Worm (Caenorhabditis elegans): ENCODE measurements around the gene C16E9.2.

Gene C16E9.2

ce11 chrX:6970134-6970533, 34.6 kb downstream of the C16E9.2 start:
- TF ChIP-seq mef-2 (tag; optimal IDR thresholded peaks at IDR 0.05) = no peak
- no peak for TF ChIP-seq nhr-11 (tag; optimal IDR thresholded peaks at IDR 0.05)
- peak; percentile 30 for TF ChIP-seq lin-14 (GFP tag; optimal IDR thresholded peaks at IDR 0.05)
- no peak for TF ChIP-seq unc-30 (tag; optimal IDR thresholded peaks at IDR 0.05)
- no peak for TF ChIP-seq nhr-90 (tag; optimal IDR thresholded peaks at IDR 0.05; ENCODE audit: poor library complexity)

DNA sequence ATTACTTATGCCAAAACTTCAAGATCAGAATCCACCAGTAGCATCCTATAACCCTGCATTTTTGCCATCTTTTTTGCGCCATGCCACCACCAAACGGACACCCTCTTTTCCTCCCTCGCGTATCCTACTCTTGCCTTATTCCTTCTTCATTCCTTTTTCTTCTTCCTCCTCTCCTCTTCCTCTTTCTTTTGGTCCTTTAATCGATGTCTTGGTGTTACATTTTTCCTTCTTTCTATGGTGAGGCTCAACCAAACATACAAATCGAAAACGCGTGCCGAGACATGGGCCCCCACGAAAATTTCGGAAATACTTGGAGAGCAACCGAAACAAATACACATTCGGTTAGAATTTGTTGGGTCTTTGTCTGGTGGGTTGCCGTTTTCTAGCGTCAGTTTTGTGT, 35.8 kb downstream of the C16E9.2 start:
- no peak for TF ChIP-seq swsn-7 (tag; optimal IDR thresholded peaks at IDR 0.05)
- TF ChIP-seq lsy-2 (tag; optimal IDR thresholded peaks at IDR 0.05) = no peak
- no peak for TF ChIP-seq efl-1 (optimal IDR thresholded peaks at IDR 0.05)
- TF ChIP-seq efl-1 (GFP tag; optimal IDR thresholded peaks at IDR 0.05 in 1 of 2) = peak in 1 of 2 experiments; percentile 83
- no peak for TF ChIP-seq zip-4 (GFP tag; optimal IDR thresholded peaks at IDR 0.05)
- TF ChIP-seq nhr-11 (tag; optimal IDR thresholded peaks at IDR 0.05) = no peak
- peak; percentile 69 for TF ChIP-seq lin-14 (GFP tag; optimal IDR thresholded peaks at IDR 0.05)
- peak in 1 of 3 experiments; percentile 19 for TF ChIP-seq ceh-82 (tag; optimal IDR thresholded peaks at IDR 0.05)
- TF ChIP-seq ceh-8 (GFP tag; optimal IDR thresholded peaks at IDR 0.05) = no peak
- no peak for TF ChIP-seq alr-1 (tag; optimal IDR thresholded peaks at IDR 0.05; ENCODE audit: borderline replicate concordance)
- TF ChIP-seq nhr-71 (tag; optimal IDR thresholded peaks at IDR 0.05) = no peak
- no peak for TF ChIP-seq zag-1 (tag; optimal IDR thresholded peaks at IDR 0.05)
- TF ChIP-seq ama-1 (optimal IDR thresholded peaks at IDR 0.05) = no peak
- no peak for TF ChIP-seq dsc-1 (tag; optimal IDR thresholded peaks at IDR 0.05)
- TF ChIP-seq dpl-1 (GFP tag; optimal IDR thresholded peaks at IDR 0.05) = no peak
- no peak for TF ChIP-seq unc-62 (GFP tag; optimal IDR thresholded peaks at IDR 0.05)
- no peak for TF ChIP-seq nhr-77 (tag; optimal IDR thresholded peaks at IDR 0.05)
- no peak for TF ChIP-seq tbx-2 (tag; optimal IDR thresholded peaks at IDR 0.05)
- TF ChIP-seq sox-4 (tag; optimal IDR thresholded peaks at IDR 0.05) = no peak
- TF ChIP-seq hlh-4 (tag; optimal IDR thresholded peaks at IDR 0.05) = no peak
- no peak for TF ChIP-seq elt-3 (tag; optimal IDR thresholded peaks at IDR 0.05)
- TF ChIP-seq xbp-1 (tag; optimal IDR thresholded peaks at IDR 0.05) = no peak
- no peak for TF ChIP-seq lin-15B (tag; optimal IDR thresholded peaks at IDR 0.05)
- TF ChIP-seq aly-2 (tag; optimal IDR thresholded peaks at IDR 0.05) = no peak
- no peak for TF ChIP-seq pqm-1 (tag; optimal IDR thresholded peaks at IDR 0.05)
- no peak for TF ChIP-seq mab-9 (GFP tag; IDR thresholded peaks at IDR 0.05)
- no peak for TF ChIP-seq fos-1 (tag; optimal IDR thresholded peaks at IDR 0.05)
- no peak for TF ChIP-seq Y116A8C.19 (tag; optimal IDR thresholded peaks at IDR 0.05; ENCODE audit: borderline replicate concordance)

ce11 chrX:6988212-6988611, 52.7 kb downstream of the C16E9.2 start:
- TF ChIP-seq dsc-1 (tag; optimal IDR thresholded peaks at IDR 0.05) (peak; percentile 80), efl-3 (GFP tag; optimal IDR thresholded peaks at IDR 0.05) (no peak), sox-4 (tag; optimal IDR thresholded peaks at IDR 0.05) (no peak), unc-130 (tag; optimal IDR thresholded peaks at IDR 0.05) (no peak), sptf-1 (tag; optimal IDR thresholded peaks at IDR 0.05) (no peak), mef-2 (tag; optimal IDR thresholded peaks at IDR 0.05) (no peak)
